Fruit fly (Drosophila melanogaster): ENCODE results near the gene CG14879.

The CG14879 gene

DNA sequence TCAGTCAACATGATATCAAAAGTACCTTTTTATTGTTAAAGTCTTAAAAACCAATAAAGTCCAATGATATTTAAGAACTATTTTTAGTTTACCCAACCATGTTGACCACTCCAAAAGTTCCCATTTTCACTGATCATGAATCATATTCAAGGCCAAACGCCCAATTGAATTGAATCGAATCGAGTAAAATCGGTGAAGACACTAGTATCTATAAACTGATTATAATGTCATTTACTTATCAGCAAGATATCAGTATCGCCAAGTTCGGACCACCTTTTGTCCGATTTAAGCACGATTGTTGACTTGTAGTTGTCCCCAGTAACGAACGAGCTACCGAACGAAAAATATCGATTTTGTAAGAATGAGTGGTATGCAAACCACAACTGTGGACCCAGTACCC lies 25.9 kb downstream of the CG14879 start, which contains the start of gene CG6901:
CG6901 (plus strand) TSS at position 323 of the 400 bp plus-strand sequence.
- TF ChIP-seq CG34406 (GFP tag; optimal IDR thresholded peaks at IDR 0.05) (no peak), spab (GFP tag; optimal IDR thresholded peaks at IDR 0.05) (no peak)

DNA sequence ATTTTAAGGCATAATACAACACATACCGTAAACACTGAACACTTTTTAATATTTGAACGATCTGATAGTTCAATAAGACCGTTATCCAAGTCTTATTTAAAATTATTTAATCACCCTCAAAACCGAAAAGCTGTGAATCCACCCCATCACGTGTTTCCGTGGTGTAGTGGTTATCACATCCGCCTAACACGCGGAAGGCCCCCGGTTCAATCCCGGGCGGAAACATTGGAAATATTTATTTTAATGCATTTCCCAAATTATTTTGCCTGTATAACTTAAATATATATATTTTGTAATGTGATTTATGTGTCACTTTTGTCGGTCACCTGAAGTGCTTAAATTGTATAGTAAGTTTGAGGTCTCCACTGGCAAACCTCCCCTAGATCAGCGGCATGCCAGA lies 27.5 kb downstream of the CG14879 start, which contains the start of gene CG44044:
CG44044 (plus strand) TSS at position 301 of the 400 bp plus-strand sequence.
- no peak for TF ChIP-seq CG6854 (GFP tag; optimal IDR thresholded peaks at IDR 0.05)
- no peak for TF ChIP-seq Lpt (GFP tag; optimal IDR thresholded peaks at IDR 0.05)
- no peak for TF ChIP-seq CG7368 (GFP tag; optimal IDR thresholded peaks at IDR 0.05)
- no peak for TF ChIP-seq eg (GFP tag; IDR thresholded peaks at IDR 0.05)
- TF ChIP-seq dsx (GFP tag; optimal IDR thresholded peaks at IDR 0.05; ENCODE audit: poor library complexity, severe bottlenecking), result no peak
- no peak for TF ChIP-seq Blimp-1 (GFP tag; optimal IDR thresholded peaks at IDR 0.05)
- TF ChIP-seq fd59A (GFP tag; optimal IDR thresholded peaks at IDR 0.05), result no peak

DNA sequence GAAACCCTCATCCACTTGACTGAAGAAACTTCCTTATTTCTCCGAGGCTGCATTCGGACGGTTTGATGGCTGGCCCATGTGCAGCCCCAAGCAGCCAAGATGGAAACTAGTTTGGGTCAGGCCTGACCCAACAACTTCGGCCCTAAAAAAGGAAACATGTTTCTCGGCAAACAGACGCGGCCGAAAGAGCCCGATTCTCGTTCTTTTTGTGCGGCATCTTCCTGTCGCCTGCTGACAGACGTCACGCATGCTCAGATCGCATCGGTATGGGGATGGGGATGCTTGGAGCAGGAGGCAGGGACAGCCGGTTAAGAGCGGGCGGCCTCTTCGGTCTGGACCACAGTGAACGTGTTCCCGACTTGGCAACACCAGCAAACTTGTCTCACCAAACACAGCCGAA lies 32.3 kb downstream of the CG14879 start:
- TF ChIP-seq CG6854 (GFP tag; optimal IDR thresholded peaks at IDR 0.05) (peak; percentile 54), CG1621 (tag; optimal IDR thresholded peaks at IDR 0.05) (peak; percentile 36), Hr39 (GFP tag; optimal IDR thresholded peaks at IDR 0.05) (no peak), CG11294 (GFP tag; IDR thresholded peaks at IDR 0.05) (no peak), CG9139 (GFP tag; optimal IDR thresholded peaks at IDR 0.05) (peak; percentile 8), ss (GFP tag; optimal IDR thresholded peaks at IDR 0.05) (peak; percentile 15 to 95), Eip75B (GFP tag; optimal IDR thresholded peaks at IDR 0.05) (peak; percentile 44), dac (GFP tag; optimal IDR thresholded peaks at IDR 0.05) (no peak), CG7368 (GFP tag; optimal IDR thresholded peaks at IDR 0.05) (peak; percentile 27), CG6808 (GFP tag; optimal IDR thresholded peaks at IDR 0.05) (peak; percentile 17), dsx (GFP tag; optimal IDR thresholded peaks at IDR 0.05; ENCODE audit: poor library complexity, severe bottlenecking) (peak; percentile 53), Smox (GFP tag; optimal IDR thresholded peaks at IDR 0.05) (no peak), Eip78C (GFP tag) (peak; percentile 77), CG6163 (GFP tag; IDR thresholded peaks at IDR 0.05) (peak; percentile 37; the same call in 2 of the 3 replicates)

DNA sequence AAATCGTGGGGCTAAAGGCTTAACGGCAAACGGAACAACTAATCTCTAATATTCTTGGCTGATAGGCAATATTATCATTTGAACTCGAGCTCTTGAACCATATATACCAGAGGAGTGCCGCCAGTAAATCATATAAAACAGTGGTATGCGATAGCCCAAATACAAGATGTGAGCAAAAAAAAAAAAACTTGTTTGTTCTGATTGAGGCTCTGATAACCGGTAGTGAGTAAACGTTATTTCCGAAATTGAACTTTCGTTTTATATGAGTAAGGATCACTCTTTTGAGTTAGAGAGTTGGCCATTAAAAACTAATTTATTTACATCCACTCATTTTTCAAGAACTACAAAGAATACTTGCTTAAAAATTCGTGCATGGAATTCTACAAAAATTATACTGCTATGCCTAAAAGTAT lies 38.9 kb downstream of the CG14879 start:
- TF ChIP-seq CG3032 (tag; optimal IDR thresholded peaks at IDR 0.05) (no peak), Sox102F (GFP tag; optimal IDR thresholded peaks at IDR 0.05) (no peak), CG6854 (GFP tag; optimal IDR thresholded peaks at IDR 0.05) (no peak), esn (GFP tag; optimal IDR thresholded peaks at IDR 0.05) (no peak), Met (GFP tag; optimal IDR thresholded peaks at IDR 0.05) (no peak), OdsH (GFP tag; optimal IDR thresholded peaks at IDR 0.05) (no peak), svp (GFP tag) (no peak), Sox15 (GFP tag; optimal IDR thresholded peaks at IDR 0.05) (no peak), vri (GFP tag; optimal IDR thresholded peaks at IDR 0.05) (no peak), CG6808 (GFP tag; optimal IDR thresholded peaks at IDR 0.05) (no peak), Eip75B (GFP tag; optimal IDR thresholded peaks at IDR 0.05) (no peak), fkh (GFP tag; optimal IDR thresholded peaks at IDR 0.05) (no peak), ss (GFP tag; optimal IDR thresholded peaks at IDR 0.05) (no peak), CG16779 (tag; optimal IDR thresholded peaks at IDR 0.05) (no peak), salr (GFP tag; optimal IDR thresholded peaks at IDR 0.05) (no peak), CG10631 (GFP tag; optimal IDR thresholded peaks at IDR 0.05) (no peak), fd85E (GFP tag; optimal IDR thresholded peaks at IDR 0.05) (no peak), eg (GFP tag; IDR thresholded peaks at IDR 0.05) (no peak), dac (GFP tag; optimal IDR thresholded peaks at IDR 0.05) (no peak)
